Worm (Caenorhabditis elegans) whole organism, late embryonic: ENCODE measurements around the gene srh-142.

Source experiments
- ama-1 ChIP-seq: fragments of 150-350 bp; optimal IDR thresholded peaks from 2 replicates; lab custom pipeline; 2014
- ceh-31 ChIP-seq: sonication (generic microtip); optimal IDR thresholded peaks from 2 replicates; lab custom pipeline; 2016; ENCODE audit warnings: missing genetic modification characterization, missing compliant biosample characterization
- ceh-9 ChIP-seq: sonication (generic microtip); optimal IDR thresholded peaks from 2 replicates; lab custom pipeline; 2016; ENCODE audit warnings: mild to moderate bottlenecking, missing genetic modification characterization, inconsistent platforms, missing compliant biosample characterization
- nfya-1 ChIP-seq: sonication (generic microtip); optimal IDR thresholded peaks from 2 replicates; lab custom pipeline; 2017; ENCODE audit warnings: missing genetic modification characterization, mild to moderate bottlenecking, missing compliant biosample characterization, antibody characterized with exemption, moderate library complexity
- pqm-1 ChIP-seq: sonication (generic microtip); optimal IDR thresholded peaks from 2 replicates; lab custom pipeline; 2016; ENCODE audit warnings: missing genetic modification characterization, missing compliant biosample characterization
- unc-3 ChIP-seq, 2 experiments: fragments of 200-800 bp in 1 of 2; sonication (Bioruptor generic) in 1 of 2; sonication (generic microtip) in 1 of 2; conservative IDR thresholded peaks in 1 of 2; optimal IDR thresholded peaks in 1 of 2; 2 replicates each; pipeline versions ENCODE4 v1.3.6 to Lab custom; 2016 to 2022; ENCODE audit warnings: missing compliant biosample characterization in 2 of 2, missing genetic modification characterization in 2 of 2, missing genetic modification reagents in 1 of 2
- unc-86 ChIP-seq: sonication (generic microtip); optimal IDR thresholded peaks from 2 replicates; lab custom pipeline; 2016; ENCODE audit warnings: missing genetic modification characterization, missing compliant biosample characterization

ce11 chrV:16503164-16503563 lies 42.4 kb upstream of the srh-142 start, which contains the start of gene F36D3.14:
- no peak for TF ChIP-seq ceh-31 (tag; lab: Kevin White, UChicago)
- TF ChIP-seq ceh-9 (tag; lab: Kevin White, UChicago), result no peak
- no peak for TF ChIP-seq pqm-1 (tag; lab: Kevin White, UChicago)
- no peak for TF ChIP-seq nfya-1 (tag; lab: Kevin White, UChicago)
- no peak for TF ChIP-seq ama-1 (lab: Kevin White, UChicago)
- TF ChIP-seq unc-86 (tag; lab: Kevin White, UChicago), result no peak
- TF ChIP-seq unc-3 (GFP tag; conservative IDR thresholded peaks at IDR 0.05; lab: Robert Waterston, UW), result no peak
- no peak for TF ChIP-seq unc-3 (tag; optimal IDR thresholded peaks at IDR 0.05; lab: Kevin White, UChicago)
